Comparison of ENCODE assay signal across 4 worm cellular contexts in the genomic region with DNA sequence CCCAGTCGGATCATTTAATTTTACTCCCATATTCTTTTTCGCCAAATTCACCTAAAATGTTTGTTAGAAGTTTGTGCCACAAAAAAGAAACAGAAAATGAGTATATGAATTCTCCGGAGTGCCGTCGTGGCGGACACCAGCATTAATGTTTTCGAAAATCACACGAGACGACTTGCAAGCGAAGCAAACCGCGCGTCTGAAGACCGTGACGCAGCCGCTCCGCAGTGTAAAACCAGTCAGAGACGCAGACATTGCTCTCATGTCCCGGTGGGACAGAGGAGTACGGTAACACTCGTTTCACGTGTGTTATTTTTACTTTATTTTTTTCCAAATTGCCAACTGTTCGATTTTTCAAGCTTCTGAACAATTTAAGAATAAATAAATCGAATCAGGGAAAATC.
A peak's percentile ranks its signal among the peaks of the same experiment; 100 is the strongest.
TF ChIP-seq lines count a peak whose summit lies in the region.

TSS of gene T26A8.4 (minus strand) at position 185 of the 400 bp plus-strand sequence.
TSS of gene pdtf-1 (plus strand) at position 330 of the 400 bp plus-strand sequence.

TF ChIP-seq in whole organism, L2 larva, 48 proteins besides CTCF, POLR2A, EP300 and RAD21 (continues in another document):
- peak; percentile 96 for TF ChIP-seq nhr-129 (tag; optimal IDR thresholded peaks at IDR 0.05; lab: Kevin White, UChicago)
- peak; percentile 93 for TF ChIP-seq sma-9 (GFP tag; optimal IDR thresholded peaks at IDR 0.05; lab: Kevin White, UChicago)
- no peak for TF ChIP-seq sma-9 (tag; optimal IDR thresholded peaks at IDR 0.05; lab: Kevin White, UChicago)
- TF ChIP-seq nhr-237 (tag; optimal IDR thresholded peaks at IDR 0.05; lab: Kevin White, UChicago): peak; percentile 45
- no peak for TF ChIP-seq peb-1 (tag; optimal IDR thresholded peaks at IDR 0.05; lab: Kevin White, UChicago)
- TF ChIP-seq nhr-23 (tag; optimal IDR thresholded peaks at IDR 0.05; lab: Kevin White, UChicago): no peak
- peak; percentile 42 for TF ChIP-seq R02D3.7 (tag; optimal IDR thresholded peaks at IDR 0.05; lab: Kevin White, UChicago)
- TF ChIP-seq elt-3 (tag; optimal IDR thresholded peaks at IDR 0.05; lab: Kevin White, UChicago): no peak
- TF ChIP-seq ztf-1 (GFP tag; conservative IDR thresholded peaks at IDR 0.05; lab: Robert Waterston, UW): no peak
- peak; percentile 97 for TF ChIP-seq crh-2 (tag; optimal IDR thresholded peaks at IDR 0.05; lab: Kevin White, UChicago)
- peak; percentile 87 for TF ChIP-seq ZK546.5 (tag; optimal IDR thresholded peaks at IDR 0.05; lab: Kevin White, UChicago)
- TF ChIP-seq mdl-1 (tag; optimal IDR thresholded peaks at IDR 0.05; lab: Kevin White, UChicago): peak; percentile 81 to 94
- TF ChIP-seq sma-3 (GFP tag; optimal IDR thresholded peaks at IDR 0.05; lab: Kevin White, UChicago): peak; percentile 94
- TF ChIP-seq nhr-21 (tag; optimal IDR thresholded peaks at IDR 0.05; lab: Kevin White, UChicago): peak; percentile 96
- peak; percentile 83 for TF ChIP-seq Y55F3AM.14 (GFP tag; optimal IDR thresholded peaks at IDR 0.05; lab: Kevin White, UChicago)
- no peak for TF ChIP-seq nhr-12 (tag; optimal IDR thresholded peaks at IDR 0.05; lab: Kevin White, UChicago)
- TF ChIP-seq ceh-82 (tag; optimal IDR thresholded peaks at IDR 0.05; lab: Kevin White, UChicago): peak; percentile 90
- no peak for TF ChIP-seq elt-1 (tag; optimal IDR thresholded peaks at IDR 0.05; lab: Kevin White, UChicago)
- peak; percentile 96 for TF ChIP-seq nhr-25 (tag; optimal IDR thresholded peaks at IDR 0.05; lab: Kevin White, UChicago)
- peak; percentile 98 for TF ChIP-seq lin-11 (tag; optimal IDR thresholded peaks at IDR 0.05; lab: Kevin White, UChicago)
- peak; percentile 91 for TF ChIP-seq ama-1 (optimal IDR thresholded peaks at IDR 0.05; lab: Kevin White, UChicago)
- no peak for TF ChIP-seq ztf-11 (tag; optimal IDR thresholded peaks at IDR 0.05; lab: Kevin White, UChicago)

TF ChIP-seq in whole organism, L4 larva, 104 proteins besides CTCF, POLR2A, EP300 and RAD21 (continues in another document):
- TF ChIP-seq daf-16 (GFP tag; optimal IDR thresholded peaks at IDR 0.05; lab: Kevin White, UChicago) (peak; percentile 38 to 78), daf-16 (tag; optimal IDR thresholded peaks at IDR 0.05; lab: Kevin White, UChicago) (peak; percentile 82), F37D6.2 (tag; optimal IDR thresholded peaks at IDR 0.05; lab: Kevin White, UChicago) (peak; percentile 56), hlh-30 (tag; optimal IDR thresholded peaks at IDR 0.05; lab: Kevin White, UChicago; ENCODE audit: insufficient read depth) (peak; percentile 99), lin-15B (tag; optimal IDR thresholded peaks at IDR 0.05; lab: Kevin White, UChicago) (peak; percentile 50), saeg-2 (GFP tag; IDR thresholded peaks at IDR 0.05; lab: Robert Waterston, UW) (peak; percentile 66; the same call in 1 of the 2 replicates), madf-5 (GFP tag; IDR thresholded peaks at IDR 0.05; lab: Robert Waterston, UW) (0 out of 4 replicates have a peak, but pooled peaks of 1 of the 2 experiments have one; percentile 60), ZK337.2 (GFP tag; IDR thresholded peaks at IDR 0.05; lab: Robert Waterston, UW) (no peak), ztf-11 (tag; optimal IDR thresholded peaks at IDR 0.05; lab: Kevin White, UChicago) (no peak), lsy-2 (tag; optimal IDR thresholded peaks at IDR 0.05; lab: Kevin White, UChicago) (peak; percentile 99 to 100), lim-7 (GFP tag; IDR thresholded peaks at IDR 0.05; lab: Robert Waterston, UW) (no peak), ama-1 (optimal IDR thresholded peaks at IDR 0.05; lab: Kevin White, UChicago) (peak; percentile 91), nhr-6 (tag; optimal IDR thresholded peaks at IDR 0.05; lab: Kevin White, UChicago) (peak; percentile 99), mep-1 (tag; optimal IDR thresholded peaks at IDR 0.05; lab: Kevin White, UChicago) (peak; percentile 95), hmg-1.1 (GFP tag; IDR thresholded peaks at IDR 0.05; lab: Robert Waterston, UW) (peak; percentile 89), F49E8.2 (tag; optimal IDR thresholded peaks at IDR 0.05; lab: Kevin White, UChicago; ENCODE audit: borderline replicate concordance) (peak; percentile 15), daf-19 (GFP tag; conservative IDR thresholded peaks at IDR 0.05; lab: Robert Waterston, UW) (no peak), ces-1 (GFP tag; optimal IDR thresholded peaks at IDR 0.05; lab: Kevin White, UChicago) (no peak), dmd-6 (GFP tag; IDR thresholded peaks at IDR 0.05; lab: Robert Waterston, UW) (peak; percentile 79), Y5F2A.4 (GFP tag; optimal IDR thresholded peaks at IDR 0.05; lab: Kevin White, UChicago) (peak; percentile 16), hif-1 (tag; optimal IDR thresholded peaks at IDR 0.05; lab: Kevin White, UChicago) (peak; percentile 38 to 86)

TF ChIP-seq in whole organism, late embryonic, 69 proteins besides CTCF, POLR2A, EP300 and RAD21 (continues in another document):
- no peak for TF ChIP-seq F13H6.1 (tag; optimal IDR thresholded peaks at IDR 0.05; lab: Kevin White, UChicago)
- TF ChIP-seq sox-4 (tag; optimal IDR thresholded peaks at IDR 0.05; lab: Kevin White, UChicago): no peak
- peak; percentile 95 for TF ChIP-seq hlh-30 (tag; optimal IDR thresholded peaks at IDR 0.05; lab: Kevin White, UChicago; ENCODE audit: insufficient read depth)
- TF ChIP-seq C38D4.7 (GFP tag; optimal IDR thresholded peaks at IDR 0.05; lab: Kevin White, UChicago): no peak
- TF ChIP-seq unc-86 (tag; optimal IDR thresholded peaks at IDR 0.05; lab: Kevin White, UChicago): peak; percentile 7
- TF ChIP-seq T23F11.4 (GFP tag; optimal IDR thresholded peaks at IDR 0.05; lab: Kevin White, UChicago): peak; percentile 15
- no peak for TF ChIP-seq hlh-6 (tag; optimal IDR thresholded peaks at IDR 0.05; lab: Kevin White, UChicago)
- TF ChIP-seq unc-42 (tag; optimal IDR thresholded peaks at IDR 0.05; lab: Kevin White, UChicago): peak; percentile 70
- TF ChIP-seq C08G9.2 (tag; optimal IDR thresholded peaks at IDR 0.05; lab: Kevin White, UChicago): no peak
- TF ChIP-seq elt-4 (tag; optimal IDR thresholded peaks at IDR 0.05; lab: Kevin White, UChicago): no peak
- TF ChIP-seq ceh-31 (tag; optimal IDR thresholded peaks at IDR 0.05; lab: Kevin White, UChicago): peak; percentile 72
- TF ChIP-seq lim-6 (tag; optimal IDR thresholded peaks at IDR 0.05; lab: Kevin White, UChicago): no peak
- TF ChIP-seq pax-1 (tag; optimal IDR thresholded peaks at IDR 0.05; lab: Kevin White, UChicago): peak; percentile 94
- TF ChIP-seq pros-1 (tag; optimal IDR thresholded peaks at IDR 0.05; lab: Kevin White, UChicago): peak; percentile 66
- peak; percentile 11 for TF ChIP-seq ceh-48 (tag; optimal IDR thresholded peaks at IDR 0.05; lab: Kevin White, UChicago)
- no peak for TF ChIP-seq pha-4 (tag; optimal IDR thresholded peaks at IDR 0.05; lab: Kevin White, UChicago)
- peak; percentile 70 for TF ChIP-seq ceh-34 (tag; optimal IDR thresholded peaks at IDR 0.05; lab: Kevin White, UChicago)
- peak; percentile 41 for TF ChIP-seq pat-9 (tag; optimal IDR thresholded peaks at IDR 0.05; lab: Kevin White, UChicago)
- no peak for TF ChIP-seq ahr-1 (tag; optimal IDR thresholded peaks at IDR 0.05; lab: Kevin White, UChicago)
- no peak for TF ChIP-seq eyg-1 (tag; optimal IDR thresholded peaks at IDR 0.05; lab: Kevin White, UChicago)
- TF ChIP-seq ceh-30 (tag; optimal IDR thresholded peaks at IDR 0.05; lab: Kevin White, UChicago): no peak
- TF ChIP-seq tbx-7 (tag; optimal IDR thresholded peaks at IDR 0.05; lab: Kevin White, UChicago): no peak
- no peak for TF ChIP-seq fax-1 (tag; optimal IDR thresholded peaks at IDR 0.05; lab: Kevin White, UChicago)
- TF ChIP-seq dve-1 (tag; optimal IDR thresholded peaks at IDR 0.05; lab: Kevin White, UChicago): peak; percentile 65
- TF ChIP-seq K02D7.2 (tag; optimal IDR thresholded peaks at IDR 0.05; lab: Kevin White, UChicago): no peak

TF ChIP-seq in whole organism, mixed stage, embryonic, 35 proteins besides CTCF, POLR2A, EP300 and RAD21 (continues in another document):
- TF ChIP-seq sptf-1 (tag; optimal IDR thresholded peaks at IDR 0.05; lab: Kevin White, UChicago) (peak; percentile 80), sem-2 (GFP tag; optimal IDR thresholded peaks at IDR 0.05; lab: Kevin White, UChicago) (peak; percentile 16), blmp-1 (tag; optimal IDR thresholded peaks at IDR 0.05; lab: Kevin White, UChicago) (peak; percentile 23), nhr-237 (tag; optimal IDR thresholded peaks at IDR 0.05; lab: Kevin White, UChicago) (peak; percentile 95), drap-1 (GFP tag; optimal IDR thresholded peaks at IDR 0.05; lab: Kevin White, UChicago) (peak; percentile 64), pha-4 (tag; optimal IDR thresholded peaks at IDR 0.05; lab: Kevin White, UChicago) (peak; percentile 98), unc-62 (GFP tag; optimal IDR thresholded peaks at IDR 0.05; lab: Kevin White, UChicago) (peak; percentile 89), lsy-2 (tag; optimal IDR thresholded peaks at IDR 0.05; lab: Kevin White, UChicago) (peak; percentile 99), ceh-39 (tag; optimal IDR thresholded peaks at IDR 0.05; lab: Kevin White, UChicago) (peak; percentile 100), unc-120 (tag; optimal IDR thresholded peaks at IDR 0.05; lab: Kevin White, UChicago; ENCODE audit: poor library complexity, severe bottlenecking) (peak; percentile 51), nhr-12 (tag; optimal IDR thresholded peaks at IDR 0.05; lab: Kevin White, UChicago) (peak; percentile 66), nhr-2 (tag; optimal IDR thresholded peaks at IDR 0.05; lab: Kevin White, UChicago) (peak; percentile 64), ztf-11 (tag; optimal IDR thresholded peaks at IDR 0.05; lab: Kevin White, UChicago) (peak; percentile 81), flh-1 (GFP tag; optimal IDR thresholded peaks at IDR 0.05; lab: Kevin White, UChicago) (no peak), mls-2 (tag; optimal IDR thresholded peaks at IDR 0.05; lab: Kevin White, UChicago) (peak; percentile 49), nhr-76 (tag; optimal IDR thresholded peaks at IDR 0.05; lab: Kevin White, UChicago) (no peak), ham-2 (GFP tag; optimal IDR thresholded peaks at IDR 0.05; lab: Kevin White, UChicago) (peak; percentile 76), ceh-83 (GFP tag; optimal IDR thresholded peaks at IDR 0.05; lab: Kevin White, UChicago) (peak; percentile 80), mep-1 (tag; optimal IDR thresholded peaks at IDR 0.05; lab: Kevin White, UChicago) (peak; percentile 99), nhr-28 (tag; optimal IDR thresholded peaks at IDR 0.05; lab: Kevin White, UChicago) (no peak), ces-1 (GFP tag; optimal IDR thresholded peaks at IDR 0.05; lab: Kevin White, UChicago) (peak; percentile 83), bed-3 (GFP tag; optimal IDR thresholded peaks at IDR 0.05; lab: Kevin White, UChicago) (no peak), elt-1 (tag; optimal IDR thresholded peaks at IDR 0.05; lab: Kevin White, UChicago; ENCODE audit: borderline replicate concordance, insufficient read depth) (no peak), elt-3 (tag; optimal IDR thresholded peaks at IDR 0.05; lab: Kevin White, UChicago) (peak; percentile 46), ceh-43 (GFP tag; optimal IDR thresholded peaks at IDR 0.05; lab: Kevin White, UChicago) (peak; percentile 51), M03D4.4 (tag; optimal IDR thresholded peaks at IDR 0.05; lab: Kevin White, UChicago) (peak; percentile 35), snpc-4 (tag; optimal IDR thresholded peaks at IDR 0.05; lab: Kevin White, UChicago) (no peak)
